Worm (Caenorhabditis elegans): ENCODE data around the gene pkc-3.
A peak's percentile ranks its signal among the peaks of the same experiment; 100 is the strongest.

Gene pkc-3

ce11 chrII:5374967-5375366 is 4.9 kb upstream of the pkc-3 start, which contains the start of gene algn-2:
TSS of gene algn-2 (plus strand) at chrII:5375267.
- no peak for TF ChIP-seq nhr-12 (tag; optimal IDR thresholded peaks at IDR 0.05)
- TF ChIP-seq elt-2 (tag; optimal IDR thresholded peaks at IDR 0.05), result peak; percentile 16

- TF ChIP-seq nhr-25 (tag; optimal IDR thresholded peaks at IDR 0.05) (no peak), nhr-12 (tag; optimal IDR thresholded peaks at IDR 0.05) (no peak), pha-4 (tag; optimal IDR thresholded peaks at IDR 0.05) (peak; percentile 63), ceh-16 (tag; optimal IDR thresholded peaks at IDR 0.05) (no peak), snpc-4 (tag; optimal IDR thresholded peaks at IDR 0.05) (peak; percentile 15), unc-62 (GFP tag; optimal IDR thresholded peaks at IDR 0.05) (no peak)
Measured at ce11 chrII:5377467-5378238, 2.2 kb upstream of the pkc-3 start, which contains the start of gene prdx-2. TSS of gene prdx-2 (plus strand) at chrII:5378195.

- peak; percentile 68 for TF ChIP-seq nhr-25 (tag; optimal IDR thresholded peaks at IDR 0.05)
- TF ChIP-seq ceh-82 (tag; optimal IDR thresholded peaks at IDR 0.05), result no peak
- no peak for TF ChIP-seq ceh-16 (tag; optimal IDR thresholded peaks at IDR 0.05)
- peak; percentile 82 for TF ChIP-seq skn-1 (tag; optimal IDR thresholded peaks at IDR 0.05)
- no peak for TF ChIP-seq ztf-11 (tag; optimal IDR thresholded peaks at IDR 0.05)
- no peak for TF ChIP-seq daf-12 (tag; optimal IDR thresholded peaks at IDR 0.05)
- no peak for TF ChIP-seq sea-2 (GFP tag; optimal IDR thresholded peaks at IDR 0.05)
- TF ChIP-seq nhr-43 (tag; optimal IDR thresholded peaks at IDR 0.05; ENCODE audit: poor library complexity, severe bottlenecking), result peak; percentile 5
- no peak for TF ChIP-seq nhr-77 (tag; optimal IDR thresholded peaks at IDR 0.05)
- no peak for TF ChIP-seq nhr-67 (tag; optimal IDR thresholded peaks at IDR 0.05)
- TF ChIP-seq nfya-1 (tag; optimal IDR thresholded peaks at IDR 0.05; ENCODE audit: insufficient read depth), result no peak
- peak; percentile 9 for TF ChIP-seq nhr-23 (tag; optimal IDR thresholded peaks at IDR 0.05)
- TF ChIP-seq mdl-1 (tag; optimal IDR thresholded peaks at IDR 0.05), result no peak
- no peak for TF ChIP-seq ZK546.5 (tag; optimal IDR thresholded peaks at IDR 0.05)
Measured at ce11 chrII:5378239-5378521, 1.6 kb upstream of the pkc-3 start.

ce11 chrII:5384282-5384681 is 4.5 kb downstream of the pkc-3 start:
- TF ChIP-seq nhr-43 (tag; optimal IDR thresholded peaks at IDR 0.05; ENCODE audit: poor library complexity, severe bottlenecking) (peak; percentile 8), pha-4 (tag; optimal IDR thresholded peaks at IDR 0.05) (no peak), nhr-23 (tag; optimal IDR thresholded peaks at IDR 0.05) (peak; percentile 0)

ce11 chrII:5387217-5387616 is 7.4 kb downstream of the pkc-3 start, which contains the start of gene ccpp-6:
TSS of gene ccpp-6 (minus strand) at chrII:5387317.
- TF ChIP-seq elt-2 (tag; optimal IDR thresholded peaks at IDR 0.05) (peak; percentile 3), nhr-67 (tag; optimal IDR thresholded peaks at IDR 0.05) (no peak)

- TF ChIP-seq nhr-28 (tag; optimal IDR thresholded peaks at IDR 0.05) (no peak), ceh-9 (tag; optimal IDR thresholded peaks at IDR 0.05) (no peak), ztf-4 (tag; optimal IDR thresholded peaks at IDR 0.05) (no peak), ztf-11 (tag; optimal IDR thresholded peaks at IDR 0.05) (no peak)
Measured at ce11 chrII:5388786-5389421, 9.1 kb downstream of the pkc-3 start, which contains the start of gene rsp-4. TSS of gene rsp-4 (minus strand) at chrII:5388836.

ce11 chrII:5389831-5390323 is 10.1 kb downstream of the pkc-3 start, which contains the start of gene ndx-6:
TSS of gene ndx-6 (minus strand) at chrII:5389881.
- TF ChIP-seq fkh-2 (tag; optimal IDR thresholded peaks at IDR 0.05) (no peak), ZK546.5 (tag; optimal IDR thresholded peaks at IDR 0.05) (no peak), nhr-23 (tag; optimal IDR thresholded peaks at IDR 0.05) (peak; percentile 92), hmg-11 (tag; optimal IDR thresholded peaks at IDR 0.05) (peak; percentile 51), skn-1 (tag; optimal IDR thresholded peaks at IDR 0.05) (peak; percentile 57), nhr-237 (tag; optimal IDR thresholded peaks at IDR 0.05) (no peak), egl-27 (tag; optimal IDR thresholded peaks at IDR 0.05) (no peak), ceh-16 (tag; optimal IDR thresholded peaks at IDR 0.05) (no peak), nhr-76 (tag; optimal IDR thresholded peaks at IDR 0.05) (no peak), unc-62 (GFP tag; optimal IDR thresholded peaks at IDR 0.05) (no peak), nhr-28 (tag; optimal IDR thresholded peaks at IDR 0.05) (no peak), pha-4 (tag; optimal IDR thresholded peaks at IDR 0.05) (peak; percentile 90), R02D3.7 (tag; optimal IDR thresholded peaks at IDR 0.05) (peak; percentile 61), aly-2 (tag; optimal IDR thresholded peaks at IDR 0.05) (peak; percentile 5), sea-2 (GFP tag; optimal IDR thresholded peaks at IDR 0.05) (no peak), elt-1 (tag; optimal IDR thresholded peaks at IDR 0.05) (no peak), pqm-1 (tag; optimal IDR thresholded peaks at IDR 0.05) (peak; percentile 29), fkh-10 (GFP tag; optimal IDR thresholded peaks at IDR 0.05) (no peak), lin-39 (tag; optimal IDR thresholded peaks at IDR 0.05) (peak; percentile 79), ceh-9 (tag; optimal IDR thresholded peaks at IDR 0.05) (no peak), snpc-4 (tag; optimal IDR thresholded peaks at IDR 0.05) (peak; percentile 75), daf-12 (tag; optimal IDR thresholded peaks at IDR 0.05) (no peak), ama-1 (optimal IDR thresholded peaks at IDR 0.05) (peak; percentile 73), ztf-11 (tag; optimal IDR thresholded peaks at IDR 0.05) (no peak), ztf-4 (tag; optimal IDR thresholded peaks at IDR 0.05) (peak; percentile 58), lsy-12 (tag; optimal IDR thresholded peaks at IDR 0.05) (peak; percentile 26), ceh-28 (tag; optimal IDR thresholded peaks at IDR 0.05) (peak; percentile 55)
